Worm (Caenorhabditis elegans): ENCODE data around the gene ipp-5.
A peak's percentile ranks its signal among the peaks of the same experiment; 100 is the strongest.

DNA sequence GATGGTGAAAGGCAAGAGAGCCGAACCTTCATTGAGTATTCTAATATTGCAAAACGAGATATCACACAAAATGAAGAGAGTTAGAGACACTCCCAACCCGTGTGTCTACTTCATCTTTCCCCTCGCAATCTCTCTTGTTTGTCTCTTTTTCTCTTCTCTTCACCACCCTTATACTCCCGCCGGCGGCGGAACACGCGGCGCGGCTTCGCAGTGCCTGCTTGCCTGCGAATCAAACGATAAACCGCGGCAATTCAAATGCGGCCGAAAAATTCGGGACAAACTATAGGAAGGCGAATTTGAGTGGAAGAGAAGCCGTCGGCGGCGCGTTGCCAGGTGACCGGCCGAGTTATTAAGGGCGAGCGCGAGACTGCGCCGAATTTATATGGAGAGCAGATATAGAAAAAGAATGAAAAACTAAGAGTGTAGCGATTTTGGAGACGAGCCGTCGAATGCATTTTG is 46.7 kb upstream of the ipp-5 start, which contains the start of gene klp-13:
- TF ChIP-seq fos-1 (tag; optimal IDR thresholded peaks at IDR 0.05) = no peak
- no peak for TF ChIP-seq ama-1 (optimal IDR thresholded peaks at IDR 0.05)
- no peak for TF ChIP-seq F44E2.7 (GFP tag; IDR thresholded peaks at IDR 0.05)
- no peak for TF ChIP-seq aly-2 (tag; optimal IDR thresholded peaks at IDR 0.05)
- TF ChIP-seq nhr-77 (tag; optimal IDR thresholded peaks at IDR 0.05) = peak; percentile 58
- TF ChIP-seq ztf-11 (tag; optimal IDR thresholded peaks at IDR 0.05) = no peak
- TF ChIP-seq jun-1 (tag; optimal IDR thresholded peaks at IDR 0.05) = peak; percentile 68
- TF ChIP-seq lsy-2 (tag; optimal IDR thresholded peaks at IDR 0.05) = peak; percentile 7 to 87

All from whole organism, L4 larva.